Fruit fly (Drosophila melanogaster): ENCODE data around the gene Smr.

Gene Smr

dm6 chrX:12673833-12674541 lies 68.4 kb downstream of the Smr start (continued):
- TF ChIP-seq tio (GFP tag; optimal IDR thresholded peaks at IDR 0.05) (no peak), Sox102F (GFP tag; optimal IDR thresholded peaks at IDR 0.05) (no peak), D19A (tag; optimal IDR thresholded peaks at IDR 0.05) (peak; percentile 26), Adf1 (GFP tag; IDR thresholded peaks at IDR 0.05) (no peak), gsb-n (tag; optimal IDR thresholded peaks at IDR 0.05) (peak; percentile 19), trem (tag; optimal IDR thresholded peaks at IDR 0.05) (peak; percentile 9), CG6254 (GFP tag; optimal IDR thresholded peaks at IDR 0.05) (peak; percentile 14), CrebB (tag; optimal IDR thresholded peaks at IDR 0.05) (no peak), dati (GFP tag; IDR thresholded peaks at IDR 0.05) (no peak), Bteb2 (GFP tag; optimal IDR thresholded peaks at IDR 0.05) (no peak), Dbx (GFP tag; IDR thresholded peaks at IDR 0.05) (no peak), CG10267 (tag; optimal IDR thresholded peaks at IDR 0.05) (peak; percentile 6)

- no peak for TF ChIP-seq grn (GFP tag; optimal IDR thresholded peaks at IDR 0.05)
- TF ChIP-seq CG12659 (GFP tag; optimal IDR thresholded peaks at IDR 0.05), result no peak
- TF ChIP-seq CG6683 (GFP tag; optimal IDR thresholded peaks at IDR 0.05), result no peak
- TF ChIP-seq Dad (GFP tag; optimal IDR thresholded peaks at IDR 0.05), result no peak
- no peak for TF ChIP-seq CG13424 (tag; optimal IDR thresholded peaks at IDR 0.05)
- TF ChIP-seq Rx (GFP tag; IDR thresholded peaks at IDR 0.05), result no peak
- peak; percentile 16 for TF ChIP-seq grau (tag; optimal IDR thresholded peaks at IDR 0.05)
- TF ChIP-seq oc (tag; optimal IDR thresholded peaks at IDR 0.05), result no peak
- TF ChIP-seq CG4424 (GFP tag; optimal IDR thresholded peaks at IDR 0.05), result no peak
- peak; percentile 5 for TF ChIP-seq CG15011 (GFP tag; optimal IDR thresholded peaks at IDR 0.05)
- TF ChIP-seq bowl (GFP tag; IDR thresholded peaks at IDR 0.05), result no peak
- no peak for TF ChIP-seq tio (GFP tag; optimal IDR thresholded peaks at IDR 0.05)
- no peak for TF ChIP-seq CG8924 (tag; optimal IDR thresholded peaks at IDR 0.05)
- TF ChIP-seq CG8290 (GFP tag; optimal IDR thresholded peaks at IDR 0.05), result no peak
- TF ChIP-seq CG8290 (tag; optimal IDR thresholded peaks at IDR 0.05), result peak in 1 of 2 experiments; percentile 64
- TF ChIP-seq C15 (GFP tag; IDR thresholded peaks at IDR 0.05), result no peak
- TF ChIP-seq lmd (GFP tag; IDR thresholded peaks at IDR 0.05), result peak; percentile 32; the same call in 1 of the 2 replicates
- no peak for TF ChIP-seq pb (GFP tag; optimal IDR thresholded peaks at IDR 0.05)
- TF ChIP-seq CG12155 (GFP tag; optimal IDR thresholded peaks at IDR 0.05), result no peak
- no peak for TF ChIP-seq lab (GFP tag; optimal IDR thresholded peaks at IDR 0.05)
- no peak for TF ChIP-seq fd96Cb (tag; optimal IDR thresholded peaks at IDR 0.05)
- TF ChIP-seq E2f2 (GFP tag; IDR thresholded peaks at IDR 0.05), result no peak
- peak in 1 of 2 experiments; percentile 8 for TF ChIP-seq dpn (GFP tag; optimal IDR thresholded peaks at IDR 0.05)
- no peak for TF ChIP-seq CG6654 (GFP tag; optimal IDR thresholded peaks at IDR 0.05)
- TF ChIP-seq chinmo (GFP tag; IDR thresholded peaks at IDR 0.05; ENCODE audit: partially characterized antibody), result no peak; the same call in 2 of the 4 replicates
- TF ChIP-seq CG17361 (GFP tag; IDR thresholded peaks at IDR 0.05), result no peak
- TF ChIP-seq exex (tag; optimal IDR thresholded peaks at IDR 0.05), result no peak
- TF ChIP-seq ewg (GFP tag; optimal IDR thresholded peaks at IDR 0.05), result no peak
- TF ChIP-seq CG2875 (GFP tag; optimal IDR thresholded peaks at IDR 0.05), result no peak
- peak; percentile 48 for TF ChIP-seq CG32772 (GFP tag; IDR thresholded peaks at IDR 0.05)
- TF ChIP-seq CG8388 (GFP tag; optimal IDR thresholded peaks at IDR 0.05), result no peak
- no peak for TF ChIP-seq NC2α (GFP tag; optimal IDR thresholded peaks at IDR 0.05)
- TF ChIP-seq CG13894 (tag; optimal IDR thresholded peaks at IDR 0.05), result peak; percentile 67
- no peak for TF ChIP-seq tup (GFP tag; optimal IDR thresholded peaks at IDR 0.05)
- no peak for TF ChIP-seq CG16779 (GFP tag; IDR thresholded peaks at IDR 0.05)
- TF ChIP-seq org-1 (GFP tag; optimal IDR thresholded peaks at IDR 0.05), result no peak
Measured at dm6 chrX:12672317-12673172, 69.9 kb downstream of the Smr start.
